Fruit fly (Drosophila melanogaster): ENCODE data around the gene Hsc70-4.
A peak's percentile ranks its signal among the peaks of the same experiment; 100 is the strongest.

Hsc70-4 gene

dm6 chr3R:15287763-15288162, 45.3 kb downstream of the Hsc70-4 start (continued):
- TF ChIP-seq Trl (optimal IDR thresholded peaks at IDR 0.05), result no peak
- TF ChIP-seq Trl (GFP tag; optimal IDR thresholded peaks at IDR 0.05), result peak; percentile 19
- TF ChIP-seq sens-2 (GFP tag; IDR thresholded peaks at IDR 0.05), result no peak
- no peak for TF ChIP-seq Awh (GFP tag; IDR thresholded peaks at IDR 0.05)
- no peak for TF ChIP-seq inv (GFP tag; IDR thresholded peaks at IDR 0.05; ENCODE audit: partially characterized antibody)
- peak; percentile 96 for TF ChIP-seq Sin3A (optimal IDR thresholded peaks at IDR 0.05)
- no peak for TF ChIP-seq ATbp (GFP tag; optimal IDR thresholded peaks at IDR 0.05)
- no peak for TF ChIP-seq wek (GFP tag; optimal IDR thresholded peaks at IDR 0.05)
- no peak for TF ChIP-seq unc-4 (GFP tag; IDR thresholded peaks at IDR 0.05; ENCODE audit: partially characterized antibody)
- no peak for TF ChIP-seq CG15479 (GFP tag; optimal IDR thresholded peaks at IDR 0.05)
- TF ChIP-seq sr (GFP tag; IDR thresholded peaks at IDR 0.05), result no peak
- TF ChIP-seq CG11093 (GFP tag; IDR thresholded peaks at IDR 0.05), result no peak
- TF ChIP-seq jigr1 (GFP tag; IDR thresholded peaks at IDR 0.05), result no peak
- no peak for TF ChIP-seq ranshi (GFP tag; IDR thresholded peaks at IDR 0.05)
- TF ChIP-seq tgo (GFP tag; IDR thresholded peaks at IDR 0.05), result no peak
- TF ChIP-seq slbo (GFP tag; IDR thresholded peaks at IDR 0.05), result no peak
- TF ChIP-seq CG15073 (GFP tag; optimal IDR thresholded peaks at IDR 0.05), result no peak
- no peak for TF ChIP-seq Mes4 (GFP tag; optimal IDR thresholded peaks at IDR 0.05)
- no peak for TF ChIP-seq CG7372 (GFP tag; IDR thresholded peaks at IDR 0.05)
- TF ChIP-seq Ets97D (GFP tag; optimal IDR thresholded peaks at IDR 0.05), result peak; percentile 75
- no peak for TF ChIP-seq Dref (GFP tag; IDR thresholded peaks at IDR 0.05)
- no peak for TF ChIP-seq CG1832 (GFP tag; optimal IDR thresholded peaks at IDR 0.05)
- no peak for TF ChIP-seq row (GFP tag; IDR thresholded peaks at IDR 0.05)
- no peak for TF ChIP-seq CG17568 (GFP tag; optimal IDR thresholded peaks at IDR 0.05)
- TF ChIP-seq Fer2 (tag; optimal IDR thresholded peaks at IDR 0.05), result no peak
- TF ChIP-seq CG8478 (optimal IDR thresholded peaks at IDR 0.05), result peak; percentile 65
- no peak for TF ChIP-seq h (optimal IDR thresholded peaks at IDR 0.05)
- TF ChIP-seq D (optimal IDR thresholded peaks at IDR 0.05), result no peak
- TF ChIP-seq D (GFP tag; optimal IDR thresholded peaks at IDR 0.05), result no peak
- no peak for TF ChIP-seq CG14441 (GFP tag; IDR thresholded peaks at IDR 0.05)
- peak; percentile 17 for TF ChIP-seq pho (GFP tag; optimal IDR thresholded peaks at IDR 0.05)
- TF ChIP-seq CG7963 (GFP tag; IDR thresholded peaks at IDR 0.05; ENCODE audit: partially characterized antibody), result no peak
- TF ChIP-seq fd64A (GFP tag; optimal IDR thresholded peaks at IDR 0.05), result no peak
- TF ChIP-seq ssp (GFP tag; IDR thresholded peaks at IDR 0.05), result no peak
- TF ChIP-seq lola (GFP tag; optimal IDR thresholded peaks at IDR 0.05), result no peak
- no peak for TF ChIP-seq fu2 (GFP tag; optimal IDR thresholded peaks at IDR 0.05)
- no peak for TF ChIP-seq E2f2 (GFP tag; IDR thresholded peaks at IDR 0.05)
- TF ChIP-seq CG18764 (GFP tag; optimal IDR thresholded peaks at IDR 0.05), result no peak
- no peak for TF ChIP-seq CG14965 (GFP tag; optimal IDR thresholded peaks at IDR 0.05; ENCODE audit: borderline replicate concordance)
- TF ChIP-seq schlank (tag; optimal IDR thresholded peaks at IDR 0.05), result no peak
- no peak for TF ChIP-seq CG2889 (GFP tag; IDR thresholded peaks at IDR 0.05)
- TF ChIP-seq wdn (GFP tag; IDR thresholded peaks at IDR 0.05), result no peak
- no peak for TF ChIP-seq zen2 (GFP tag; IDR thresholded peaks at IDR 0.05; ENCODE audit: partially characterized antibody)
- TF ChIP-seq CG9727 (GFP tag; optimal IDR thresholded peaks at IDR 0.05), result peak; percentile 13
- TF ChIP-seq al (GFP tag; IDR thresholded peaks at IDR 0.05), result no peak
- TF ChIP-seq Asciz (GFP tag; optimal IDR thresholded peaks at IDR 0.05), result no peak
- TF ChIP-seq grau (tag; optimal IDR thresholded peaks at IDR 0.05), result no peak
- no peak for TF ChIP-seq Ptx1 (GFP tag; IDR thresholded peaks at IDR 0.05)
- TF ChIP-seq Oli (tag; optimal IDR thresholded peaks at IDR 0.05), result no peak
- TF ChIP-seq nom (GFP tag; optimal IDR thresholded peaks at IDR 0.05), result no peak
- TF ChIP-seq psq (GFP tag; optimal IDR thresholded peaks at IDR 0.05), result no peak
- TF ChIP-seq pfk (GFP tag; optimal IDR thresholded peaks at IDR 0.05), result no peak
- TF ChIP-seq pb (GFP tag; optimal IDR thresholded peaks at IDR 0.05), result no peak
- no peak for TF ChIP-seq Taf1 (GFP tag; IDR thresholded peaks at IDR 0.05)
